Worm (Caenorhabditis elegans) whole organism, L4/young adult: Measurements from ENCODE around the gene Y79H2A.3.

Source experiments
- W03F9.2 ChIP-seq: fragments of 150-350 bp; optimal IDR thresholded peaks from 2 replicates; lab custom pipeline; 2014; ENCODE audit warnings: missing biosample characterization, missing genetic modification characterization
- dao-5 ChIP-seq: sonication (generic microtip); optimal IDR thresholded peaks from 2 replicates; lab custom pipeline; 2016; ENCODE audit warnings: missing genotype, missing genetic modification characterization, moderate library complexity, missing compliant biosample characterization
- him-1 ChIP-seq: sonication (generic microtip); optimal IDR thresholded peaks from 2 replicates; lab custom pipeline; 2016; ENCODE audit warnings: missing genotype, missing genetic modification reagents, missing genetic modification characterization, missing compliant biosample characterization

DNA sequence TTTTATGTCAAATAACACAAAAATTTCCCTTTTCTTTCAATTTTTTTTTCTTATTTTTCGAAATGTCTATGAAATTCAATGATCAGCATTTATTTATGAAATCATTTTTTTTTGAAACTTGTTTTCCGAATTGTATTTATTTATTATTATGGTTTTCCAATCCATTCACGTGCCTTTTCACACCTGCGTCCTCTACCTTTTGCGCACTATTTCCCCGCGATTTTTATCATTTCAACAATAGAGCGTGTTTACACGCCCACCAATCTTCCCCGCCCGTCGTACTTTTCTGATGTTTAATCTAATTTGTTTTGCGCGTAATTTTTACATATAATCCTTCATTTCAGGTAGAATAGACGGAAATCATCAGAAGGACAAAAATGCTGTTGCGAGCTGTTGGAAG is 62.3 kb downstream of the Y79H2A.3 start, which contains the start of gene wah-1:
- no peak for TF ChIP-seq him-1
- TF ChIP-seq dao-5 (tag; lab: Kevin White, UChicago), result no peak
- TF ChIP-seq W03F9.2 (tag; lab: Kevin White, UChicago), result no peak
